Fruit fly (Drosophila melanogaster) whole organism, embryonic: ENCODE data around the gene Abi.

Source experiments
- Bdp1 ChIP-seq: fragments of 200-800 bp; sonication (Bioruptor generic); optimal IDR thresholded peaks from 3 replicates; lab custom pipeline; 2016; ENCODE audit warnings: missing biosample characterization, missing genetic modification characterization
- CG12071 ChIP-seq: fragments of 200-800 bp; sonication (Bioruptor generic); optimal IDR thresholded peaks from 3 replicates; lab custom pipeline; 2018; ENCODE audit warnings: missing biosample characterization, mild to moderate bottlenecking, missing genetic modification characterization
- CG12299 ChIP-seq: fragments of 200-800 bp; sonication (Bioruptor generic); optimal IDR thresholded peaks from 2 replicates; lab custom pipeline; 2018; ENCODE audit warnings: missing biosample characterization, mild to moderate bottlenecking, missing genetic modification characterization
- CG12391 ChIP-seq: fragments of 200-800 bp; sonication (Bioruptor generic); optimal IDR thresholded peaks from 3 replicates; lab custom pipeline; 2018; ENCODE audit warnings: missing biosample characterization, mild to moderate bottlenecking, missing genetic modification characterization, moderate library complexity
- CG12744 ChIP-seq: fragments of 200-800 bp; sonication (Bioruptor generic); optimal IDR thresholded peaks from 2 replicates; lab custom pipeline; 2016; ENCODE audit warnings: missing biosample characterization, missing genetic modification characterization
- CG13894 ChIP-seq: fragments of 200-800 bp; sonication (Bioruptor generic); optimal IDR thresholded peaks from 3 replicates; lab custom pipeline; 2018; ENCODE audit warnings: missing biosample characterization, mild to moderate bottlenecking, missing genetic modification characterization, moderate library complexity
- CG15601 ChIP-seq: fragments of 200-800 bp; sonication (Bioruptor generic); optimal IDR thresholded peaks from 3 replicates; lab custom pipeline; 2019; ENCODE audit warnings: missing biosample characterization, mild to moderate bottlenecking, missing genetic modification characterization, moderate library complexity
- CG31224 ChIP-seq: fragments of 200-800 bp; sonication (Bioruptor generic); IDR thresholded peaks from 2 replicates; pipeline ENCODE4 v1.3.6; 2022; ENCODE audit warnings: missing biosample characterization, missing genetic modification characterization
- CG31365 ChIP-seq: fragments of 200-800 bp; sonication (Bioruptor generic); optimal IDR thresholded peaks from 2 replicates; lab custom pipeline; 2018; ENCODE audit warnings: missing biosample characterization, mild to moderate bottlenecking, missing genetic modification characterization
- CG33557 ChIP-seq: fragments of 200-800 bp; sonication (Bioruptor generic); optimal IDR thresholded peaks from 2 replicates; lab custom pipeline; 2019; ENCODE audit warnings: missing biosample characterization, mild to moderate bottlenecking, missing genetic modification characterization, moderate library complexity
- CG4404 ChIP-seq: fragments of 200-800 bp; sonication (Bioruptor generic); IDR thresholded peaks from 2 replicates; pipeline ENCODE4 v1.3.6; 2022; ENCODE audit warnings: missing biosample characterization, missing genetic modification characterization
- CG4730 ChIP-seq: fragments of 200-800 bp; sonication (Bioruptor generic); IDR thresholded peaks from 2 replicates; pipeline ENCODE4 v1.3.6; 2022; ENCODE audit warnings: missing biosample characterization, missing genetic modification characterization
- CG7357 ChIP-seq: fragments of 200-800 bp; sonication (Bioruptor generic); IDR thresholded peaks from 3 replicates; pipeline ENCODE4 v1.3.6; 2022; ENCODE audit warnings: missing biosample characterization, missing genetic modification characterization
- CkIIα-i1 ChIP-seq: fragments of 200-800 bp; sonication (Bioruptor generic); IDR thresholded peaks from 2 replicates; pipeline ENCODE4 v1.3.6; 2022; ENCODE audit warnings: missing biosample characterization, missing genetic modification characterization
- CoRest ChIP-seq: fragments of 200-800 bp; sonication (Bioruptor generic); optimal IDR thresholded peaks from 3 replicates; lab custom pipeline; 2018; ENCODE audit warnings: missing biosample characterization, mild to moderate bottlenecking, missing genetic modification characterization, moderate library complexity
- D19B ChIP-seq: fragments of 200-800 bp; sonication (Bioruptor generic); optimal IDR thresholded peaks from 2 replicates; lab custom pipeline; 2017; ENCODE audit warnings: missing biosample characterization, mild to moderate bottlenecking, missing genetic modification characterization
- Dfd ChIP-seq, 2 experiments: fragments of >200 bp; optimal IDR thresholded peaks; 2 replicates each; lab custom pipeline; 2017; ENCODE audit warnings: missing biosample characterization in 2 of 2, missing genetic modification characterization in 2 of 2
- Dip2 ChIP-seq: fragments of 200-800 bp; sonication (Bioruptor generic); IDR thresholded peaks from 2 replicates; pipeline ENCODE4 v1.3.6; 2022; ENCODE audit warnings: missing biosample characterization, missing genetic modification characterization
- HLH4C ChIP-seq: fragments of 200-800 bp; sonication (Bioruptor generic); IDR thresholded peaks from 3 replicates; pipeline ENCODE4 v1.3.6; 2022; ENCODE audit warnings: missing biosample characterization, missing genetic modification characterization; ENCODE audit not compliant: partially characterized antibody
- Hr3 ChIP-seq: fragments of 200-800 bp; sonication (Bioruptor generic); optimal IDR thresholded peaks from 3 replicates; lab custom pipeline; 2016; ENCODE audit warnings: missing biosample characterization, missing genetic modification characterization
- Hr51 ChIP-seq, 2 experiments: fragments of 200-800 bp; sonication (Bioruptor generic); optimal IDR thresholded peaks; 2 replicates in 1 of 2; 3 replicates in 1 of 2; lab custom pipeline; 2016 to 2018; ENCODE audit warnings: missing biosample characterization in 2 of 2, missing genetic modification characterization in 2 of 2, mild to moderate bottlenecking in 1 of 2, moderate library complexity in 1 of 2
- Myb ChIP-seq: fragments of 200-800 bp; sonication (Bioruptor generic); optimal IDR thresholded peaks from 2 replicates; lab custom pipeline; 2016; ENCODE audit warnings: missing biosample characterization, missing genetic modification characterization
- NFAT ChIP-seq: fragments of 200-800 bp; sonication (Bioruptor generic); IDR thresholded peaks from 2 replicates; pipeline ENCODE4 v1.3.6; 2022; ENCODE audit warnings: missing biosample characterization, missing genetic modification characterization
- Optix ChIP-seq: fragments of 200-800 bp; sonication (Bioruptor generic); IDR thresholded peaks from 3 replicates; pipeline ENCODE4 v1.3.6; 2022; ENCODE audit warnings: missing biosample characterization, missing genetic modification characterization
- Ravus ChIP-seq: fragments of 200-800 bp; sonication (Bioruptor generic); IDR thresholded peaks from 2 replicates; pipeline ENCODE4 v1.3.6; 2022; ENCODE audit warnings: missing biosample characterization, missing genetic modification characterization
- Rx ChIP-seq: fragments of 200-800 bp; sonication (Bioruptor generic); IDR thresholded peaks from 2 replicates; pipeline ENCODE4 v1.3.6; 2022; ENCODE audit warnings: missing biosample characterization, missing genetic modification characterization
- Ssrp ChIP-seq: fragments of 200-800 bp; sonication (Bioruptor generic); optimal IDR thresholded peaks from 2 replicates; lab custom pipeline; 2018; ENCODE audit warnings: missing biosample characterization, mild to moderate bottlenecking, missing genetic modification characterization, moderate library complexity
- Xbp1 ChIP-seq: fragments of 200-800 bp; sonication (Bioruptor generic); optimal IDR thresholded peaks from 3 replicates; lab custom pipeline; 2016; ENCODE audit warnings: missing biosample characterization, mild to moderate bottlenecking, missing genetic modification characterization
- ap ChIP-seq: fragments of 200-800 bp; sonication (Bioruptor generic); IDR thresholded peaks from 2 replicates; pipeline ENCODE4 v1.3.6; 2022; ENCODE audit warnings: missing biosample characterization, missing genetic modification characterization
- ase ChIP-seq: fragments of 200-800 bp; sonication (Bioruptor generic); IDR thresholded peaks from 3 replicates; pipeline ENCODE4 v1.3.6; 2022; ENCODE audit warnings: missing biosample characterization, missing genetic modification characterization
- da ChIP-seq: fragments of 200-800 bp; sonication (Bioruptor generic); optimal IDR thresholded peaks from 2 replicates; lab custom pipeline; 2016; ENCODE audit warnings: missing biosample characterization, missing genetic modification characterization
- eyg ChIP-seq: fragments of 200-800 bp; sonication (Bioruptor generic); optimal IDR thresholded peaks from 3 replicates; lab custom pipeline; 2016; ENCODE audit warnings: missing biosample characterization, missing genetic modification characterization
- fru ChIP-seq: fragments of >200 bp; optimal IDR thresholded peaks from 2 replicates; lab custom pipeline; 2017
- gce ChIP-seq: fragments of 200-800 bp; sonication (Bioruptor generic); IDR thresholded peaks from 3 replicates; pipeline ENCODE4 v1.3.6; 2022; ENCODE audit warnings: missing biosample characterization, missing genetic modification characterization
- gcm ChIP-seq: fragments of 200-800 bp; sonication (Bioruptor generic); optimal IDR thresholded peaks from 2 replicates; lab custom pipeline; 2019; ENCODE audit warnings: missing biosample characterization, mild to moderate bottlenecking, missing genetic modification characterization, moderate library complexity
- gem ChIP-seq: fragments of 200-800 bp; sonication (Bioruptor generic); optimal IDR thresholded peaks from 2 replicates; lab custom pipeline; 2019; ENCODE audit warnings: missing biosample characterization, mild to moderate bottlenecking, missing genetic modification characterization, moderate library complexity
- insv ChIP-seq, 2 experiments: fragments of 200-800 bp; sonication (Bioruptor generic); optimal IDR thresholded peaks; 3 replicates each; lab custom pipeline; 2016 to 2018; ENCODE audit warnings: missing biosample characterization in 2 of 2, missing genetic modification characterization in 2 of 2
- lab ChIP-seq: fragments of 200-800 bp; sonication (Bioruptor generic); optimal IDR thresholded peaks from 3 replicates; lab custom pipeline; 2017; ENCODE audit warnings: missing biosample characterization, missing genetic modification characterization, mild to moderate bottlenecking, moderate library complexity, missing genetic modification reagents
- lmd ChIP-seq: fragments of 200-800 bp; sonication (Bioruptor generic); IDR thresholded peaks from 2 replicates; pipeline ENCODE4 v1.3.6; 2022; ENCODE audit warnings: missing biosample characterization, missing genetic modification characterization
- mam ChIP-seq: fragments of 200-800 bp; sonication (Bioruptor generic); optimal IDR thresholded peaks from 3 replicates; lab custom pipeline; 2016; ENCODE audit warnings: missing biosample characterization, missing genetic modification characterization
- pb ChIP-seq: fragments of 200-800 bp; sonication (Bioruptor generic); optimal IDR thresholded peaks from 3 replicates; lab custom pipeline; 2016; ENCODE audit warnings: missing biosample characterization, missing genetic modification characterization
- pho ChIP-seq: fragments of 200-800 bp; sonication (Bioruptor generic); optimal IDR thresholded peaks from 2 replicates; lab custom pipeline; 2016; ENCODE audit warnings: missing biosample characterization, missing genetic modification characterization
- pita ChIP-seq: fragments of 200-800 bp; sonication (Bioruptor generic); optimal IDR thresholded peaks from 2 replicates; lab custom pipeline; 2017; ENCODE audit warnings: missing biosample characterization, mild to moderate bottlenecking, missing genetic modification characterization
- prd ChIP-seq, 3 experiments: fragments of >200 bp in 2 of 3; fragments of 200-800 bp in 1 of 3; sonication (Bioruptor generic) in 1 of 3; optimal IDR thresholded peaks in 2 of 3; IDR thresholded peaks in 1 of 3; 2 replicates in 2 of 3; 3 replicates in 1 of 3; pipeline versions ENCODE4 v1.3.6 to Lab custom; 2017 to 2022; ENCODE audit warnings: missing biosample characterization in 1 of 3, missing genetic modification characterization in 1 of 3
- sd ChIP-seq: fragments of 200-800 bp; sonication (Bioruptor generic); optimal IDR thresholded peaks from 3 replicates; lab custom pipeline; 2018; ENCODE audit warnings: missing biosample characterization, mild to moderate bottlenecking, missing genetic modification characterization, moderate library complexity
- sr ChIP-seq: fragments of 200-800 bp; sonication (Bioruptor generic); IDR thresholded peaks from 3 replicates; pipeline ENCODE4 v1.3.6; 2022; ENCODE audit warnings: missing biosample characterization, missing genetic modification characterization
- stwl ChIP-seq: fragments of 200-800 bp; sonication (Bioruptor generic); optimal IDR thresholded peaks from 3 replicates; lab custom pipeline; 2018; ENCODE audit warnings: missing biosample characterization, mild to moderate bottlenecking, missing genetic modification characterization, moderate library complexity
- trh ChIP-seq: fragments of 200-800 bp; sonication (Bioruptor generic); optimal IDR thresholded peaks from 2 replicates; lab custom pipeline; 2016; ENCODE audit warnings: missing biosample characterization, missing genetic modification characterization
- vfl ChIP-seq: fragments of 200-800 bp; sonication (Bioruptor generic); optimal IDR thresholded peaks from 2 replicates; lab custom pipeline; 2016; ENCODE audit warnings: missing biosample characterization, missing genetic modification characterization
- zf30C ChIP-seq: fragments of 200-800 bp; sonication (Bioruptor generic); optimal IDR thresholded peaks from 3 replicates; lab custom pipeline; 2018; ENCODE audit warnings: missing biosample characterization, mild to moderate bottlenecking, missing genetic modification characterization

Gene Abi

dm6 chr3R:14125479-14126121 is 3.4 kb upstream of the Abi start, which contains the start of the genes 140up and Polr2B (continued):
- TF ChIP-seq CG15601, result no peak
- TF ChIP-seq CG12744, result peak; percentile 55
- TF ChIP-seq CG7357 (GFP tag; lab: Robert Waterston, UW), result peak; percentile 82
- TF ChIP-seq CG31365, result no peak
- peak; percentile 95 for TF ChIP-seq Ssrp (tag; lab: Kevin White, UChicago)
- TF ChIP-seq Optix (GFP tag; lab: Robert Waterston, UW), result no peak; the same call in 1 of the 3 replicates
- peak; percentile 57; the same call in 1 of the 2 replicates for TF ChIP-seq CkIIα-i1
- peak; percentile 89 for TF ChIP-seq ase (GFP tag; lab: Robert Waterston, UW)
- TF ChIP-seq CG31224, result peak; percentile 86
- TF ChIP-seq Ravus (GFP tag; lab: Robert Waterston, UW), result peak; percentile 80
- TF ChIP-seq Dfd (GFP tag; optimal IDR thresholded peaks at IDR 0.05; lab: Kevin White, UChicago), result no peak
- peak; percentile 91 for TF ChIP-seq CG4404 (GFP tag; lab: Robert Waterston, UW)
- peak; percentile 44; the same call in 1 of the 2 replicates for TF ChIP-seq Dip2
- TF ChIP-seq vfl (GFP tag; lab: Kevin White, UChicago), result peak; percentile 78
- TF ChIP-seq Myb (GFP tag; lab: Kevin White, UChicago), result peak; percentile 46
- TF ChIP-seq HLH4C (GFP tag; lab: Robert Waterston, UW), result no peak
- peak in 1 of 2 experiments; percentile 69 for TF ChIP-seq insv (GFP tag; optimal IDR thresholded peaks at IDR 0.05; lab: Kevin White, UChicago)
- peak; percentile 97 for TF ChIP-seq CoRest (tag; lab: Kevin White, UChicago)
- TF ChIP-seq fru, result no peak
- peak; percentile 89 for TF ChIP-seq ap
- peak; percentile 95 for TF ChIP-seq lab (GFP tag; lab: Kevin White, UChicago)
- peak; percentile 63; the same call in 2 of the 3 replicates for TF ChIP-seq gce (GFP tag; lab: Robert Waterston, UW)
- TF ChIP-seq CG4730, result peak; percentile 88
- peak; percentile 91 for TF ChIP-seq stwl (tag; lab: Kevin White, UChicago)
- no peak for TF ChIP-seq CG12071 (GFP tag; lab: Kevin White, UChicago)
- TF ChIP-seq gem (tag; lab: Kevin White, UChicago), result peak; percentile 97
- TF ChIP-seq sd (tag; lab: Kevin White, UChicago), result peak; percentile 77
- peak; percentile 83 to 93 for TF ChIP-seq Hr51 (GFP tag; optimal IDR thresholded peaks at IDR 0.05; lab: Kevin White, UChicago)
- TF ChIP-seq Rx, result peak; percentile 82
- peak; percentile 49 for TF ChIP-seq da (GFP tag; lab: Kevin White, UChicago)
- peak; percentile 78 for TF ChIP-seq Bdp1 (GFP tag; lab: Kevin White, UChicago)
- TF ChIP-seq NFAT, result peak; percentile 92
- TF ChIP-seq pb (GFP tag; lab: Kevin White, UChicago), result peak; percentile 42
- TF ChIP-seq trh (GFP tag; lab: Kevin White, UChicago), result peak; percentile 84
- TF ChIP-seq CG12391 (tag; lab: Kevin White, UChicago), result peak; percentile 97
- TF ChIP-seq lmd, result peak; percentile 95
- peak; percentile 38 for TF ChIP-seq eyg
- TF ChIP-seq zf30C, result peak; percentile 1
- TF ChIP-seq Hr3 (GFP tag; lab: Kevin White, UChicago), result peak; percentile 97
- peak; percentile 44; the same call in 1 of the 3 replicates for TF ChIP-seq sr (GFP tag; lab: Robert Waterston, UW)
- peak; percentile 86 for TF ChIP-seq CG13894 (tag; lab: Kevin White, UChicago)
- TF ChIP-seq gcm (GFP tag; lab: Kevin White, UChicago), result peak; percentile 89
- TF ChIP-seq CG12299, result peak; percentile 86
- TF ChIP-seq pita, result no peak
- no peak for TF ChIP-seq prd (optimal IDR thresholded peaks at IDR 0.05; lab: Kevin White, UChicago)
- TF ChIP-seq prd (GFP tag; IDR thresholded peaks at IDR 0.05; lab: Robert Waterston, UW), result peak; percentile 93
- TF ChIP-seq CG33557, result peak; percentile 93
- peak; percentile 80 for TF ChIP-seq pho
- peak; percentile 79 for TF ChIP-seq D19B
- TF ChIP-seq Xbp1 (GFP tag; lab: Kevin White, UChicago), result peak; percentile 96
- peak; percentile 92 for TF ChIP-seq mam (GFP tag; lab: Kevin White, UChicago)
